Fruit fly (Drosophila melanogaster) whole organism, prepupa: ENCODE data around the gene CG4017.

Source experiments
- CG10669 ChIP-seq: fragments of 200-800 bp; sonication (Bioruptor generic); optimal IDR thresholded peaks from 3 replicates; lab custom pipeline; 2018; ENCODE audit warnings: missing biosample characterization, mild to moderate bottlenecking, missing genetic modification characterization, moderate library complexity
- CG16779 ChIP-seq: fragments of 200-800 bp; sonication (Bioruptor generic); optimal IDR thresholded peaks from 3 replicates; lab custom pipeline; 2017; ENCODE audit warnings: missing biosample characterization, mild to moderate bottlenecking, missing genetic modification characterization
- CG31627 ChIP-seq: fragments of 200-800 bp; sonication (Bioruptor generic); optimal IDR thresholded peaks from 3 replicates; lab custom pipeline; 2016; ENCODE audit warnings: missing biosample characterization, missing genetic modification characterization
- CG6163 ChIP-seq: fragments of 200-800 bp; sonication (Bioruptor generic); IDR thresholded peaks from 3 replicates; pipeline ENCODE4 v1.3.6; 2022; ENCODE audit warnings: missing biosample characterization, missing genetic modification characterization
- CG6808 ChIP-seq: fragments of 200-800 bp; sonication (Bioruptor generic); optimal IDR thresholded peaks from 3 replicates; lab custom pipeline; 2017; ENCODE audit warnings: missing biosample characterization, missing genetic modification characterization, mild to moderate bottlenecking, moderate library complexity, missing genetic modification reagents
- CG7368 ChIP-seq: fragments of 200-800 bp; sonication (Bioruptor generic); optimal IDR thresholded peaks from 3 replicates; lab custom pipeline; 2016; ENCODE audit warnings: missing biosample characterization, missing genetic modification characterization
- CG8632 ChIP-seq: fragments of 200-800 bp; sonication (Bioruptor generic); optimal IDR thresholded peaks from 3 replicates; lab custom pipeline; 2016; ENCODE audit warnings: missing biosample characterization, missing genetic modification characterization
- Lpt ChIP-seq: fragments of 200-800 bp; sonication (Bioruptor generic); optimal IDR thresholded peaks from 3 replicates; lab custom pipeline; 2016; ENCODE audit warnings: missing biosample characterization, missing genetic modification characterization
- Sox15 ChIP-seq: fragments of 200-800 bp; sonication (Bioruptor generic); optimal IDR thresholded peaks from 3 replicates; lab custom pipeline; 2016; ENCODE audit warnings: missing biosample characterization, missing genetic modification characterization
- eg ChIP-seq: fragments of 200-800 bp; sonication (Bioruptor generic); IDR thresholded peaks from 3 replicates; pipeline ENCODE4 v1.3.6; 2022; ENCODE audit warnings: missing biosample characterization, missing genetic modification characterization
- lz ChIP-seq: fragments of 200-800 bp; sonication (Bioruptor generic); optimal IDR thresholded peaks from 3 replicates; lab custom pipeline; 2016; ENCODE audit warnings: missing biosample characterization, missing genetic modification characterization

- no peak for TF ChIP-seq lz (GFP tag; lab: Kevin White, UChicago)
- TF ChIP-seq Sox15 (GFP tag; lab: Kevin White, UChicago) = no peak
- no peak for TF ChIP-seq CG16779 (tag; lab: Kevin White, UChicago)
- TF ChIP-seq CG8632 (GFP tag; lab: Kevin White, UChicago) = no peak
- no peak for TF ChIP-seq CG6808 (GFP tag; lab: Kevin White, UChicago)
- TF ChIP-seq CG10669 (GFP tag; lab: Kevin White, UChicago) = no peak
- TF ChIP-seq CG31627 (GFP tag; lab: Kevin White, UChicago) = no peak
- no peak for TF ChIP-seq CG6163 (GFP tag; lab: Robert Waterston, UW)
- no peak for TF ChIP-seq eg
- TF ChIP-seq Lpt (GFP tag; lab: Kevin White, UChicago) = no peak
- TF ChIP-seq CG7368 = no peak
These were observed 1.9 kb downstream of the CG4017 start, which contains the start of gene CG17633 for dm6 chr2L:9768735-9769134.
